Fruit fly (Drosophila melanogaster) whole organism: Measurements from ENCODE around the gene mRpL17.
A peak's percentile ranks its signal among the peaks of the same experiment; 100 is the strongest.

ENCODE experiments used
- CG8478 ChIP-seq: fragments of >200 bp; optimal IDR thresholded peaks from 2 replicates; lab custom pipeline; 2018; ENCODE audit warnings: inconsistent platforms
- Dll ChIP-seq: fragments of >200 bp; optimal IDR thresholded peaks from 2 replicates; lab custom pipeline; 2017
- EcR ChIP-seq, 2 experiments: fragments of >200 bp; optimal IDR thresholded peaks; 2 replicates each; lab custom pipeline; 2017; ENCODE audit warnings: missing biosample characterization in 2 of 2, missing genetic modification characterization in 2 of 2, missing genetic modification reagents in 2 of 2
- pan ChIP-seq: fragments of >200 bp; optimal IDR thresholded peaks from 2 replicates; lab custom pipeline; 2017
- psq ChIP-seq: fragments of >200 bp; optimal IDR thresholded peaks from 2 replicates; lab custom pipeline; 2017

DNA sequence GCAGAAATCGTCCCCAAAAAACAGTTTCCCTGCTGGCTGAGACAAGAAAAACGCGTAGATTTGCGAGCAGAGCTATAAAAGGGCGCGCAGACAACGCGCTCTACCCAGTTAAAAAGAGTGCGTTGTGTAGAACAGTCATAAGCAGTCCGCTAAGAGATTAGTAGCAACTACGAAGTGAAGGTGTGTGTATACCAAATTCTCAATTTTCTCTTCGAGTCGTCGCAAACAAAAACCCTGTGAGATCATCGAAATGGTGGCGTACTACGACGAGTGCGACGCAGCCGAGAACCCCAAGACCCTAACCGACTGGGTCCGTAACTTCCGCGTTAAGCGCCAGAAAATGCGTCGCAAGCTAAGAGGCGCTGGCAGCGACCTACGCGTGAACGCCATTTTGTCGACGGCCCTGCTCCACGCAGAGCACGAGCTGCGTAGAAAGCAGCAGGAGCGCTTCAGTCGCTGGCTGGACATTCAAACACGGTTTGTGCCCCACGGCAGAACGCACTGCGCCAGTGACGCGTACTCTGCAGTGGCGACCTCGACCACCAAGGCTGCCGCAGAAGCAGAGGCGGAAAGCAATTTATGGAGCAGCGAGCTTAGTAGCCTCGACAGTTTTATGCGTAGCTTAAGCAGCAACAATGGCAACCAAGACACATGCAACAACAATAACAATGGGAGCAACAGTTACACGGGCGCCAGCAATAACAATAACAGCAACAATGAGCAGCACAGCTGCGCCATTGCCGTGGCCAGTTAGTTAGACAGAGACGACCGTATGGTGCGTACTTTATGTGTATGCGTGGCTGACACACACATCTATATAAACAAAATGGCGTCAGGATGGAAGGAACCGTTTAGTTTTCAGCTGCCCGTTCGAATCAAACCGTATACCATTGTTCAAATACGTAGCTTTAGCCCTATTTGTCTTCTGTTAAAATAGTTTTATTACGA lies 40.3 kb upstream of the mRpL17 start:
- TF ChIP-seq pan (lab: Kevin White, UChicago), result no peak
- no peak for TF ChIP-seq psq (lab: Kevin White, UChicago)
- peak; percentile 45 for TF ChIP-seq CG8478 (lab: Kevin White, UChicago)
- no peak for TF ChIP-seq EcR (GFP tag; optimal IDR thresholded peaks at IDR 0.05; lab: Kevin White, UChicago)
- TF ChIP-seq Dll (lab: Kevin White, UChicago), result no peak
